Worm (Caenorhabditis elegans) whole organism, late embryonic: Measurements from ENCODE around the gene srh-213.

Experiments used
- ama-1 ChIP-seq: fragments of 150-350 bp; optimal IDR thresholded peaks from 2 replicates; lab custom pipeline; 2014
- elt-2 ChIP-seq: sonication (generic microtip); optimal IDR thresholded peaks from 2 replicates; lab custom pipeline; 2016; ENCODE audit warnings: missing genetic modification reagents, missing genetic modification characterization, missing compliant biosample characterization
- ets-4 ChIP-seq: sonication (generic microtip); optimal IDR thresholded peaks from 2 replicates; lab custom pipeline; 2016; ENCODE audit warnings: missing genetic modification characterization, missing compliant biosample characterization
- fkh-10 ChIP-seq: fragments of 150-350 bp; optimal IDR thresholded peaks from 2 replicates; lab custom pipeline; 2014; ENCODE audit warnings: missing biosample characterization, missing genetic modification reagents, missing genetic modification characterization
- lin-11 ChIP-seq: fragments of 200-800 bp; sonication (Bioruptor generic); optimal IDR thresholded peaks from 2 replicates; lab custom pipeline; 2018; ENCODE audit warnings: mild to moderate bottlenecking, missing genetic modification characterization, missing compliant biosample characterization
- mec-3 ChIP-seq: sonication (generic microtip); optimal IDR thresholded peaks from 2 replicates; lab custom pipeline; 2016; ENCODE audit warnings: borderline replicate concordance, missing genetic modification characterization, missing compliant biosample characterization
- nhr-232 ChIP-seq: sonication (generic microtip); optimal IDR thresholded peaks from 2 replicates; lab custom pipeline; 2016; ENCODE audit warnings: missing genetic modification characterization, missing compliant biosample characterization
- odd-2 ChIP-seq: sonication (generic microtip); optimal IDR thresholded peaks from 2 replicates; lab custom pipeline; 2017; ENCODE audit warnings: antibody characterized with exemption, mild to moderate bottlenecking, missing genetic modification characterization, missing compliant biosample characterization
- pqm-1 ChIP-seq: sonication (generic microtip); optimal IDR thresholded peaks from 2 replicates; lab custom pipeline; 2016; ENCODE audit warnings: missing genetic modification characterization, missing compliant biosample characterization
- sox-4 ChIP-seq: sonication (generic microtip); optimal IDR thresholded peaks from 2 replicates; lab custom pipeline; 2017; ENCODE audit warnings: mild to moderate bottlenecking, missing genetic modification characterization, inconsistent platforms, missing compliant biosample characterization
- unc-86 ChIP-seq: sonication (generic microtip); optimal IDR thresholded peaks from 2 replicates; lab custom pipeline; 2016; ENCODE audit warnings: missing genetic modification characterization, missing compliant biosample characterization
- ztf-16 ChIP-seq: sonication (generic microtip); optimal IDR thresholded peaks from 2 replicates; lab custom pipeline; 2017; ENCODE audit warnings: missing genetic modification characterization, missing compliant biosample characterization

DNA sequence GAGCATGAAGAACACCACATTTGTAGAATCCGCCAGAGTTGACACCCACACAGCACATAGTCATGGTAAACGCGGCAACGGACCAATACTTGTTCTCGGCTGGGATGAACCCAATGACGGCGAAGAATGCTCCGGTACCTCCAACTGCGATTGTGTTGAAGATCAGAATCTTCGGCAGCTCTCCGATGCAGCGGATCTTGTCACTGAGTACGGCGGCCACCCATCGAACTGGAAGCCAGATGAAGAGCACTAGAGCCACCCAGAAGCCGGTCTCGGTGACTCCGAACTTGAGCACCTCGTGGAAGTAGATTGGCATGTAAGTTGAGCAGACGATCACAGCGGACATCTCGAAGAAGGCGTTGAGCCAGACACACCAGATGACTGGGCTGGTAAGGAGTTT, 18.2 kb upstream of the srh-213 start:
- TF ChIP-seq elt-2 (no peak), odd-2 (tag; lab: Kevin White, UChicago) (no peak), ets-4 (tag; lab: Kevin White, UChicago) (no peak), pqm-1 (tag; lab: Kevin White, UChicago) (no peak), nhr-232 (no peak), ztf-16 (no peak), sox-4 (tag; lab: Kevin White, UChicago) (no peak), mec-3 (no peak), unc-86 (tag; lab: Kevin White, UChicago) (no peak), lin-11 (no peak), fkh-10 (GFP tag; lab: Kevin White, UChicago) (no peak), ama-1 (lab: Kevin White, UChicago) (no peak)
